Fruit fly (Drosophila melanogaster) whole organism, wandering third instar larva: ENCODE data around the gene Vps13D.

Source experiments
- Abd-B ChIP-seq: fragments of >200 bp; optimal IDR thresholded peaks from 2 replicates; lab custom pipeline; 2017; ENCODE audit warnings: missing biosample characterization, missing genetic modification characterization
- CG32264 ChIP-seq: fragments of 200-800 bp; sonication (Bioruptor generic); optimal IDR thresholded peaks from 2 replicates; lab custom pipeline; 2016; ENCODE audit warnings: missing biosample characterization, missing genetic modification characterization
- CrebA ChIP-seq: fragments of 200-800 bp; sonication (Bioruptor generic); optimal IDR thresholded peaks from 2 replicates; lab custom pipeline; 2016; ENCODE audit warnings: missing biosample characterization, mild to moderate bottlenecking, missing genetic modification characterization, borderline replicate concordance
- Dfd ChIP-seq: fragments of >200 bp; optimal IDR thresholded peaks from 2 replicates; lab custom pipeline; 2017; ENCODE audit warnings: missing biosample characterization, missing genetic modification characterization
- Dif ChIP-seq: fragments of 200-275, 200-300 bp; sonication (Bioruptor generic); optimal IDR thresholded peaks from 2 replicates; lab custom pipeline; 2018; ENCODE audit warnings: missing biosample characterization, missing genetic modification characterization; ENCODE audit not compliant: partially characterized antibody
- GATAd ChIP-seq: sonication (Bioruptor generic); optimal IDR thresholded peaks from 2 replicates; lab custom pipeline; 2016; ENCODE audit warnings: missing biosample characterization, missing genetic modification characterization
- HLH106 ChIP-seq: fragments of 200-800 bp; optimal IDR thresholded peaks from 3 replicates; lab custom pipeline; 2019; ENCODE audit warnings: missing biosample characterization, mild to moderate bottlenecking, missing genetic modification characterization, moderate library complexity
- brk ChIP-seq: fragments of 200-800 bp; sonication (Bioruptor generic); optimal IDR thresholded peaks from 2 replicates; lab custom pipeline; 2016; ENCODE audit warnings: missing biosample characterization, mild to moderate bottlenecking, missing genetic modification characterization
- dsf ChIP-seq: sonication (Bioruptor generic); optimal IDR thresholded peaks from 2 replicates; lab custom pipeline; 2016; ENCODE audit warnings: missing biosample characterization, missing genetic modification characterization, borderline replicate concordance
- jim ChIP-seq: fragments of 175-275, 200-325 bp; sonication (Bioruptor generic); optimal IDR thresholded peaks from 2 replicates; lab custom pipeline; 2016; ENCODE audit warnings: missing biosample characterization, mild to moderate bottlenecking, missing genetic modification characterization
- lola ChIP-seq: fragments of >200 bp; optimal IDR thresholded peaks from 2 replicates; lab custom pipeline; 2017; ENCODE audit warnings: missing biosample characterization, missing genetic modification characterization
- rgr ChIP-seq: fragments of 200-800 bp; sonication (Bioruptor generic); optimal IDR thresholded peaks from 3 replicates; lab custom pipeline; 2016; ENCODE audit warnings: missing biosample characterization, mild to moderate bottlenecking, missing genetic modification characterization
- sv ChIP-seq: fragments of 200-800 bp; sonication (Bioruptor generic); optimal IDR thresholded peaks from 3 replicates; lab custom pipeline; 2016; ENCODE audit warnings: missing biosample characterization, missing genetic modification characterization

- TF ChIP-seq dsf (GFP tag; lab: Kevin White, UChicago), result no peak
- TF ChIP-seq Dfd (GFP tag; lab: Kevin White, UChicago), result no peak
- peak; percentile 79 for TF ChIP-seq rgr (GFP tag; lab: Kevin White, UChicago)
- TF ChIP-seq jim (GFP tag; lab: Kevin White, UChicago), result no peak
- no peak for TF ChIP-seq lola (GFP tag; lab: Kevin White, UChicago)
- no peak for TF ChIP-seq HLH106
- TF ChIP-seq Abd-B (GFP tag; lab: Kevin White, UChicago), result no peak
- TF ChIP-seq GATAd (GFP tag; lab: Kevin White, UChicago), result no peak
- TF ChIP-seq sv (GFP tag; lab: Kevin White, UChicago), result peak; percentile 17
- peak; percentile 17 for TF ChIP-seq CG32264 (GFP tag; lab: Kevin White, UChicago)
- TF ChIP-seq Dif (GFP tag; lab: Kevin White, UChicago), result no peak
- TF ChIP-seq brk (GFP tag; lab: Kevin White, UChicago), result peak; percentile 12
- no peak for TF ChIP-seq CrebA (GFP tag; lab: Kevin White, UChicago)
Observed at dm6 chr3L:12749567-12750535, 5.0 kb upstream of the Vps13D start, which contains the start of the genes Klc and CG10984.
